Worm (Caenorhabditis elegans): ENCODE measurements around the gene F40G12.10.

Gene F40G12.10

DNA sequence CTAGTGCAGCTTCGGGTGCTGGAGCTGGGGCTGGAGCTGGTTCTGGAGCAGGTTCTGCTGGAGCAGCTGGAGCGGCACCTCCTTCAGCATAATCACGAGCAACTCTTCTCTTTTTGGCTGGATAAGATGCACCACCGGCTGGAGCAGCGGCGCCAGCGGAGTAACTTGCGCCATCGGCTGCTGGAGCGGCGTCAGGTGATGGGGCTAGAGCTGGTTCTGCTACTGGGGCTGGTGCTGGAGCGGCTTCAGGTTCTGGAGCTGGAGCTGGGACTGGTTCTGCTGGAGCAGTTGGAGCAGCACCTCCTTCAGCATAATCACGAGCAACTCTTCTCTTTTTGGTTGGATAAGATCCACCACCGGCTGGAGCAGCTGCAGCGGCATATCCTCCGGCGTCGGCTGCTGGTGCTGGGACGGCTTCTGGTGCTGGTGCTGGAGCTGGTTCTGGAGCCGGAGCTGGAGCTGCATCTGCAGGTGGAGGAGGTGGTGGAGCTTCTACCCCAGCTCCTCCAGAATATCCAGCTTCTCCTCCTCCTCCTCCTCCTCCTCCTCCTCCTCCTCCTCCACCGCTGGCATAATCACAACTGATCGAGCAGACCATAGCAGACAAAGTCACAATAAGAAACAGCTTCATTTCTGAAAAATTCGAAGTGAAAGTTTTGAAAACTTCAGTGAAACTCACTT, 35.9 kb downstream of the F40G12.10 start, which contains the start of gene F47B8.13:
F47B8.13 (minus strand) TSS at position 631 of the 681 bp plus-strand sequence.
- TF ChIP-seq ces-1 (GFP tag; optimal IDR thresholded peaks at IDR 0.05) (no peak), ceh-8 (GFP tag; optimal IDR thresholded peaks at IDR 0.05) (peak; percentile 40), zip-4 (GFP tag; optimal IDR thresholded peaks at IDR 0.05) (no peak)

DNA sequence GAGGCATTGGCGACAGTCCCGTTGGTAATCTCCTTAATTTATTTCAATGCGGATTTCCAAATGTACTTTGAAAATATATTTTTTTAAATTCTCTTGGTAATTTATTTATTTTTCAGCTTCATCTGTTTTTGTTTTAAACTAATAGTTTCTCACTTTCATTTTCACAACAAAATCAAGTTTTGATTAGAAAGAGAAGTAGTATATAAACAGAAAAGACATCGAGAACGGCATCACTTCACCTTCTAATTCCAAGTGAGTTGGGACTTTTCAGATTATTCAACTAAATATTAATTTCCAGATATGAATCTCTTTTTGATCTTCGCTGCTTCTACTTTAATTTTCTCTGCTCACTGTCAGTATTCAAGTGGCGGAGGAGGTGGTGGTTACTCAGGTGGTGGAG, 36.9 kb downstream of the F40G12.10 start, which contains the start of gene F47B8.14:
F47B8.14 (plus strand) TSS at position 301 of the 400 bp plus-strand sequence.
- TF ChIP-seq hpl-2 (GFP tag; optimal IDR thresholded peaks at IDR 0.05) (no peak), unc-62 (GFP tag; optimal IDR thresholded peaks at IDR 0.05) (no peak), isw-1 (GFP tag; IDR thresholded peaks at IDR 0.05) (no peak), swsn-7 (tag; optimal IDR thresholded peaks at IDR 0.05) (no peak), pax-3 (tag; optimal IDR thresholded peaks at IDR 0.05) (no peak), elt-3 (tag; optimal IDR thresholded peaks at IDR 0.05) (no peak), nhr-85 (tag) (no peak), F16B12.6 (tag; optimal IDR thresholded peaks at IDR 0.05) (no peak), nhr-76 (tag; optimal IDR thresholded peaks at IDR 0.05) (no peak), zip-4 (GFP tag; optimal IDR thresholded peaks at IDR 0.05) (no peak)

DNA sequence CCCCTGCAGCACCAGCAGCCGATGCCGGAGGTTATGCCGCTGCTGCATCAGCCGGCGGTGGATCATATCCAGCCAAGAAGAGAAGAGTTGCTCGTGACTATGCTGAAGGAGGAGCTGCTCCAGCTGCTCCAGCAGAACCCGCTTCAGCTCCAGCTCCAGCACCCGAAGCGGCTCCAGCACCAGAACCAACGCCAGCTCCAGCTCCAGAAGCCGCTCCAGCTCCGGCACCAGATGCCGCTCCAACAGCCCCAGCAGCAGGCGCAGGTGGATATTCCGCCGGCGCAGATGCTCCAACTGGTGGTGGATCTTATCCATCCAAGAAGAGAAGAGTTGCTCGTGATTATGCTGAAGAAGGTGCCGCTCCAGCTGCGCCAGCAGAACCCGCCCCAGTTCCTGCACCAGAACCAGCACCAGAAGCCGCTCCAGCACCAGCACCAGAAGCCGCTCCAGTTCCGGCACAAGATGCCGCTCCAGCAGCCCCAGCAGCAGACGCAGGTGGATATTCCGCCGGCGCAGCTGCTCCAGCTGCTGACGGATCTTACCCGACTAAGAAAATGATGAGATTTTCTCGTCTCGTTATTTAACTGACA, 37.5 kb downstream of the F40G12.10 start:
- TF ChIP-seq lir-3 (tag; optimal IDR thresholded peaks at IDR 0.05; ENCODE audit: poor library complexity): no peak
- TF ChIP-seq ama-1 (optimal IDR thresholded peaks at IDR 0.05): no peak
- TF ChIP-seq sptf-1 (tag; optimal IDR thresholded peaks at IDR 0.05): no peak
- TF ChIP-seq mdl-1 (tag; optimal IDR thresholded peaks at IDR 0.05): no peak
- TF ChIP-seq tbx-2 (tag; optimal IDR thresholded peaks at IDR 0.05): no peak
- no peak for TF ChIP-seq efl-1 (optimal IDR thresholded peaks at IDR 0.05)
- peak in 1 of 2 experiments; percentile 61 for TF ChIP-seq efl-1 (GFP tag; optimal IDR thresholded peaks at IDR 0.05 in 1 of 2)
- TF ChIP-seq tlp-1 (tag; optimal IDR thresholded peaks at IDR 0.05): no peak
- TF ChIP-seq swsn-7 (tag; optimal IDR thresholded peaks at IDR 0.05): no peak

DNA sequence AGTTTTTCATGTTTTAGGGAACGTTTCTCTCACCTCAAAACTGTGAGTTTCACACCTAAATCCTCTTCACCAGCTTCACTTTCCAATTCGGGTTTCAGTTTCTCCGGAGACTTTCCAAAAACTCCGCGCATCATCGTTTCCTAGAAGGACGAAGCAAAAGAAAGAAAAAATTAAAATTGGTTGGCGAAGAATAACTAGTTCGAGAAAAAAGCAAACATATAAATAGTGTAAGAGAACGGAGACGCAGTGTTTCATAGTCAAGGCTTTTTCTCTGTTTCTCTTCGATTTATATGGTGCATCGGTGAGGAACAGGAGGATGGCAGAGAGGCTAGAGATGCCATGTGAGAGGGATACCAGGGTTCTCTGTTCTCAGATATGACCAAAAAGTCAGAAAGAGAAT, 39.4 kb downstream of the F40G12.10 start, which contains the start of gene F47B8.3:
F47B8.3 (minus strand) TSS at position 261 of the 400 bp plus-strand sequence.
- TF ChIP-seq jun-1 (tag; optimal IDR thresholded peaks at IDR 0.05) (no peak), lir-3 (tag; optimal IDR thresholded peaks at IDR 0.05; ENCODE audit: poor library complexity) (peak; percentile 9), vab-15 (tag; optimal IDR thresholded peaks at IDR 0.05) (no peak), hlh-17 (GFP tag; optimal IDR thresholded peaks at IDR 0.05; ENCODE audit: borderline replicate concordance) (no peak), fkh-4 (tag; optimal IDR thresholded peaks at IDR 0.05; ENCODE audit: borderline replicate concordance) (no peak), hlh-4 (tag; optimal IDR thresholded peaks at IDR 0.05) (no peak), ets-5 (GFP tag; IDR thresholded peaks at IDR 0.05) (no peak), nhr-84 (tag; optimal IDR thresholded peaks at IDR 0.05) (no peak), mdl-1 (tag; optimal IDR thresholded peaks at IDR 0.05) (peak in 1 of 2 experiments; percentile 59), mep-1 (tag; optimal IDR thresholded peaks at IDR 0.05) (peak; percentile 77), rnt-1 (tag; optimal IDR thresholded peaks at IDR 0.05) (peak; percentile 47), grh-1 (GFP tag; IDR thresholded peaks at IDR 0.05) (no peak), nhr-12 (tag; optimal IDR thresholded peaks at IDR 0.05) (no peak), dsc-1 (tag; optimal IDR thresholded peaks at IDR 0.05) (no peak), elt-2 (tag; optimal IDR thresholded peaks at IDR 0.05) (no peak), alr-1 (tag; optimal IDR thresholded peaks at IDR 0.05; ENCODE audit: borderline replicate concordance) (no peak), ztf-4 (tag; optimal IDR thresholded peaks at IDR 0.05) (no peak), sup-37 (GFP tag; optimal IDR thresholded peaks at IDR 0.05) (no peak), zip-4 (GFP tag; optimal IDR thresholded peaks at IDR 0.05) (no peak), F16B12.6 (tag; optimal IDR thresholded peaks at IDR 0.05) (no peak), C16A3.4 (tag; optimal IDR thresholded peaks at IDR 0.05) (no peak), nhr-19 (GFP tag; conservative IDR thresholded peaks at IDR 0.05) (peak; percentile 20; the same call in 1 of the 2 replicates), efl-3 (GFP tag; optimal IDR thresholded peaks at IDR 0.05) (no peak), lin-15B (tag; optimal IDR thresholded peaks at IDR 0.05) (no peak), nhr-11 (tag; optimal IDR thresholded peaks at IDR 0.05) (no peak), skn-1 (tag; optimal IDR thresholded peaks at IDR 0.05) (no peak), nhr-20 (tag; optimal IDR thresholded peaks at IDR 0.05) (peak; percentile 53), xbp-1 (tag; optimal IDR thresholded peaks at IDR 0.05) (no peak), ceh-63 (GFP tag; optimal IDR thresholded peaks at IDR 0.05) (no peak), nhr-237 (tag; optimal IDR thresholded peaks at IDR 0.05) (no peak)
